Worm (Caenorhabditis elegans) whole organism, L4/young adult: ENCODE data around the gene Y49F6C.6.

Experiments
- W03F9.2 ChIP-seq: fragments of 150-350 bp; optimal IDR thresholded peaks from 2 replicates; lab custom pipeline; 2014; ENCODE audit warnings: missing biosample characterization, missing genetic modification characterization
- dao-5 ChIP-seq: sonication (generic microtip); optimal IDR thresholded peaks from 2 replicates; lab custom pipeline; 2016; ENCODE audit warnings: missing genotype, missing genetic modification characterization, moderate library complexity, missing compliant biosample characterization
- him-1 ChIP-seq: sonication (generic microtip); optimal IDR thresholded peaks from 2 replicates; lab custom pipeline; 2016; ENCODE audit warnings: missing genotype, missing genetic modification reagents, missing genetic modification characterization, missing compliant biosample characterization

DNA sequence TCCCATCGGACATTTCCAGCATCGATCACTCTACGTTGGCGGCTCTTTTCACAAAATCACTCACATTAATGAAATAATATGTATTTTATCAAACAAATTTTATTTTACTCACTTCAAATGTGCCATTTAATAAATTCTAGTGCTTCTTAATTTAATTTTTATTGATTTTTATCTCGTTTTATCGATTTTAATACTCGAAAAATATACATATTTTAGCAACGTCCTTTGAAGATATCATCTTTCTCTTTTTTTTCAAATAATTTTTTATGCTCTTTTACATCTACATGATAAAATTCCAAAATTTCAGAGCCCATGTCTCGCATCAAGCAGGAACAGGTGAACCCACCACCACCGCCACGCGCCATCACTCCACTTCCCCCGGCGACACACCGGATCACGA lies 8.2 kb downstream of the Y49F6C.6 start, which contains the start of the genes lido-14 and bath-27:
- TF ChIP-seq him-1 (tag; lab: Kevin White, UChicago) (no peak), dao-5 (tag; lab: Kevin White, UChicago) (no peak), W03F9.2 (no peak)
